Worm (Caenorhabditis elegans): ENCODE data around the gene K02A2.5.

The K02A2.5 gene

ce11 chrII:7402625-7403024, 9.2 kb downstream of the K02A2.5 start, which contains the start of gene nas-7:
Gene nas-7, minus strand, starts transcription at chrII:7402725.
- TF ChIP-seq elt-1 (tag; optimal IDR thresholded peaks at IDR 0.05; ENCODE audit: borderline replicate concordance, insufficient read depth): no peak

ce11 chrII:7398712-7399111, 13.1 kb downstream of the K02A2.5 start, which contains the start of gene C07D10.1:
Gene C07D10.1, plus strand, starts transcription at chrII:7399012.
- TF ChIP-seq mep-1 (tag; optimal IDR thresholded peaks at IDR 0.05): no peak
- no peak for TF ChIP-seq mab-5 (tag; optimal IDR thresholded peaks at IDR 0.05)
- TF ChIP-seq flh-1 (GFP tag; optimal IDR thresholded peaks at IDR 0.05): no peak
- TF ChIP-seq mls-2 (tag; optimal IDR thresholded peaks at IDR 0.05): no peak
- TF ChIP-seq ham-2 (GFP tag; optimal IDR thresholded peaks at IDR 0.05): no peak
- TF ChIP-seq nhr-76 (tag; optimal IDR thresholded peaks at IDR 0.05): no peak
- TF ChIP-seq blmp-1 (tag; optimal IDR thresholded peaks at IDR 0.05): no peak
- no peak for TF ChIP-seq cnd-1 (tag; optimal IDR thresholded peaks at IDR 0.05)

DNA sequence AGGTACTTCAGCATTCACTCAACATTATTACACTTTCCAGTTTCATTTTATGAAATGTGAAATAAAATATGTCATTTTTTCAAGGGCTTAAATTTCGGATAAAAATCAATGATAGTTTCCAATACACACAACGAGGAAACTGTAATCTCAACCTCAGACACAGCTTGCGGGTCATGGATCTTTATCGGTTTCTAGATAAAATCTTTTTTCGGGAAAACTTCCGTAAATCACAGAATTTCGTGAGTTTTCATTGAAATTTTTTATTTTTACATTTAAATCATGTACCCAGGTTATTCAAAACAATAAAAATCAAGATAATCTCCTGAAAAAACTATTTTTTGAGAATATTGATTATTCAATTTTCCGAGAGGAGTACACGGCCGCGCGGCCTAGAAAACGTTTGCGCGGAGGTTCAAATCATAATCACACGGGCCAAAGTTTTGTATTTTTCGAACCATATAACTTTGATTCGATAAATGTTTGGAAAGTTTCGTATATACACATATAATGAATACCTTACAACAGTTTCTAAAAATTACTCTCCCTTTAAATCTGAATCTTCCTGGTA, 14.5 kb downstream of the K02A2.5 start:
- no peak for TF ChIP-seq mls-2 (tag; optimal IDR thresholded peaks at IDR 0.05)
- peak; percentile 81 for TF ChIP-seq elt-1 (tag; optimal IDR thresholded peaks at IDR 0.05; ENCODE audit: borderline replicate concordance, insufficient read depth)
- TF ChIP-seq flh-1 (GFP tag; optimal IDR thresholded peaks at IDR 0.05): no peak

DNA sequence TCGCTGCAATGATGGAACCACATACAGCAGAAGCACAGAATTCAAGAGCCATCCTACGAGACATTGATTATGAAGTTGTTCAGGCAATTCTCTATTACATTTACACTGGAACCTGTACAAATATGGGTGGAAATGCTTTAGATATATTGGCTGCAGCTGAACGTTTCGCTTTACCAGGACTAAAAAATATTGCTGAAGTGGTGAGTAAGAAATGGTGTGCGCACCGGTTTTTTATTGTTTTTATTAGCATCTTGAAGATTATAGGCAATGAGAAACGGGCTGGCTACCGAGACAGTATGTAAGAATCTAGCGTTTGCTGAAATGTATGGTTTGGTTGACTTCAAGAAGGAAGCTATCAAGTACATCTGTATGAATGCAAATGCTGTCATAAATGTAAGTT, 15.7 kb downstream of the K02A2.5 start:
- TF ChIP-seq ceh-43 (GFP tag; optimal IDR thresholded peaks at IDR 0.05) (no peak), snpc-4 (tag; optimal IDR thresholded peaks at IDR 0.05) (no peak), unc-120 (tag; optimal IDR thresholded peaks at IDR 0.05; ENCODE audit: poor library complexity, severe bottlenecking) (no peak), mep-1 (tag; optimal IDR thresholded peaks at IDR 0.05) (no peak), zip-8 (tag; optimal IDR thresholded peaks at IDR 0.05) (no peak), unc-39 (tag; optimal IDR thresholded peaks at IDR 0.05) (no peak), ces-1 (GFP tag; optimal IDR thresholded peaks at IDR 0.05) (no peak), mls-2 (tag; optimal IDR thresholded peaks at IDR 0.05) (no peak), cnd-1 (tag; optimal IDR thresholded peaks at IDR 0.05) (no peak), drap-1 (GFP tag; optimal IDR thresholded peaks at IDR 0.05) (no peak), nhr-76 (tag; optimal IDR thresholded peaks at IDR 0.05) (no peak)

DNA sequence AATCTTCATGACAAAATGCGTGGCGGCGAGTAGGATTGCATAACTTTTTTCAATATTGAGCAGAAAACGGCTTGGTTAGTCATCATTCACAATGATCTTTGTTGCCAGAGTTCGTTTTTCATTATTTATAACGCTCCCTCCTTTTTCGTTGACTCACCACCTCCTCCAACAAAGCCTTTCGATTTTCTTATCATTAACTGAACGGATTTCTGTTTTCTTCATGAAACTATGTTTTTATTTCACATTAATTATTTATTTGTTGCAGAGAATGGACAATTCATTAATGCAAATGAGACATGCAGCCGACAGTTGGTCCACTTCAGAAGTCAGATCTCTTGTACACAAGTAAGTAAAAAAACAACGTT, 17.2 kb downstream of the K02A2.5 start, which contains the start of gene bath-44:
Gene bath-44, plus strand, starts transcription at position 266 of the 365 bp plus-strand sequence.
- TF ChIP-seq cnd-1 (tag; optimal IDR thresholded peaks at IDR 0.05): no peak
- TF ChIP-seq ceh-43 (GFP tag; optimal IDR thresholded peaks at IDR 0.05): no peak
- no peak for TF ChIP-seq M03D4.4 (tag; optimal IDR thresholded peaks at IDR 0.05)

DNA sequence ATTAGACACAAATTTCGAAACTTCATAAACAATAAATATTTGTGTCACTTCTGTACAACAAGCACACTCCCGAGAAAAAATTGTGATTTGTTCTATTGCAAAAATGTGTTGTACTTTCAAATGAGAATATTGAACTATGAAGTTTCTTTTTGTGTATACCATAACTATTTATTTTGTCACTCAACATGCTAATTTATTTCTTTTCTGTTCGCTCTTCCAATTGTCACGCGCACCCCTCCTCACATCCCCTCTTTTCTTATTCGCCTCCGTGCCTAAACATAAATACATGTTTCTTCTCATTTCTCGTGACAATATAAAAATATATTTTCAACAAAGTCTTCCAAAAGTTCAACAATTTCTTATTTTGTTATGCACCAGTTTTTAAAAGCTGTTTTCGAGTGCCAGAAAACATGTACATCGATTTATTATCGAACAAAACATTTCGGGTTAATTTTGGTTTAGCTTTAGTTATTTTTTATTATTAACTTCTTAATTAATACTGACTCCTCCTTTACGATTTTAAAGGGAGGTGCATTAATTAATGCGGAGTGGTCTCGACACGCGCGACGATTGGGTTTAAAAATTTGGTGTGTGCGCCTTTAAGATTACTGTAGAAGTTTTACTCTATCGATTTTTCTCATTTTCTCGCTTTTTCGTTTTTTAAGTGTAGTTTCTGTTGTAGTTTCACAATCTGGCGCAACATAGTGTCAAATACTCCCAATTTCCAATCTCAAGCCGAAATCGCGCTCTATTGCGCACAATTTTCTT, 17.7 kb downstream of the K02A2.5 start:
- TF ChIP-seq ceh-83 (GFP tag; optimal IDR thresholded peaks at IDR 0.05) (no peak), lin-32 (GFP tag; optimal IDR thresholded peaks at IDR 0.05) (no peak), nhr-76 (tag; optimal IDR thresholded peaks at IDR 0.05) (no peak), mls-2 (tag; optimal IDR thresholded peaks at IDR 0.05) (no peak), nhr-237 (tag; optimal IDR thresholded peaks at IDR 0.05) (no peak), ceh-39 (tag; optimal IDR thresholded peaks at IDR 0.05) (no peak), unc-62 (GFP tag; optimal IDR thresholded peaks at IDR 0.05) (no peak), lin-13 (tag; optimal IDR thresholded peaks at IDR 0.05) (no peak), nhr-2 (tag; optimal IDR thresholded peaks at IDR 0.05) (no peak), M03D4.4 (tag; optimal IDR thresholded peaks at IDR 0.05) (no peak), flh-1 (GFP tag; optimal IDR thresholded peaks at IDR 0.05) (no peak), cnd-1 (tag; optimal IDR thresholded peaks at IDR 0.05) (no peak), bed-3 (GFP tag; optimal IDR thresholded peaks at IDR 0.05) (no peak), pha-4 (tag; optimal IDR thresholded peaks at IDR 0.05) (no peak), lsy-2 (tag; optimal IDR thresholded peaks at IDR 0.05) (no peak), drap-1 (GFP tag; optimal IDR thresholded peaks at IDR 0.05) (no peak)

Data from whole organism, mixed stage, embryonic.